Worm (Caenorhabditis elegans) whole organism, L4 larva: ENCODE measurements around the gene stdh-2.

Source experiments
- D1046.2 ChIP-seq: fragments of 200-800 bp; sonication (Bioruptor generic); IDR thresholded peaks from 2 replicates; pipeline ENCODE4 v1.3.6; 2022; ENCODE audit warnings: missing genetic modification characterization, missing compliant biosample characterization
- R02D3.7 ChIP-seq: fragments of 150-350 bp; sonication (generic microtip); optimal IDR thresholded peaks from 3 replicates; lab custom pipeline; 2014; ENCODE audit warnings: missing biosample characterization, missing genetic modification characterization
- T20F7.1 ChIP-seq: fragments of 200-800 bp; sonication (Bioruptor generic); optimal IDR thresholded peaks from 2 replicates; lab custom pipeline; 2018; ENCODE audit warnings: mild to moderate bottlenecking, missing genetic modification characterization, missing compliant biosample characterization
- Y105C5A.15 ChIP-seq: fragments of 200-800 bp; sonication (Bioruptor generic); IDR thresholded peaks from 2 replicates; pipeline ENCODE4 v1.3.6; 2022; ENCODE audit warnings: missing genetic modification characterization, missing compliant biosample characterization
- Y5F2A.4 ChIP-seq: fragments of 200-800 bp; sonication (Bioruptor generic); optimal IDR thresholded peaks from 2 replicates; lab custom pipeline; 2018; ENCODE audit warnings: mild to moderate bottlenecking, missing genetic modification characterization, missing compliant biosample characterization
- Y75B8A.6 ChIP-seq: fragments of 200-800 bp; sonication (Bioruptor generic); IDR thresholded peaks from 2 replicates; pipeline ENCODE4 v1.3.6; 2022; ENCODE audit warnings: missing genetic modification reagents, missing genetic modification characterization, missing compliant biosample characterization
- aha-1 ChIP-seq: fragments of 150-350 bp; peaks from one replicate; lab custom pipeline; 2014; ENCODE audit warnings: missing biosample characterization, missing genetic modification characterization
- ceh-20 ChIP-seq: fragments of 200-800 bp; sonication (Bioruptor generic); IDR thresholded peaks from 2 replicates; pipeline ENCODE4 v1.3.6; 2022; ENCODE audit warnings: missing genetic modification reagents, missing genetic modification characterization, missing compliant biosample characterization
- ceh-62 ChIP-seq: sonication (generic microtip); optimal IDR thresholded peaks from 2 replicates; lab custom pipeline; 2017; ENCODE audit warnings: missing biosample characterization, missing genetic modification characterization
- ces-1 ChIP-seq: fragments of 150-350 bp; sonication (generic microtip); optimal IDR thresholded peaks from 4 replicates; lab custom pipeline; 2014; ENCODE audit warnings: missing biosample characterization, missing genetic modification reagents, missing genetic modification characterization
- daf-16 ChIP-seq, 3 experiments: sonication (generic microtip); optimal IDR thresholded peaks; 2 replicates each; lab custom pipeline; 2016 to 2017; ENCODE audit warnings: missing genetic modification characterization in 3 of 3, missing genetic modification reagents in 3 of 3, mild to moderate bottlenecking in 2 of 3, missing compliant biosample characterization in 2 of 3, missing biosample characterization in 1 of 3, moderate library complexity in 1 of 3
- daf-8 ChIP-seq: fragments of 200-800 bp; sonication (Bioruptor generic); IDR thresholded peaks from 2 replicates; pipeline ENCODE4 v1.3.6; 2022; ENCODE audit warnings: missing genetic modification characterization, missing compliant biosample characterization
- dmd-6 ChIP-seq: fragments of 200-800 bp; sonication (Bioruptor generic); IDR thresholded peaks from 2 replicates; pipeline ENCODE4 v1.3.6; 2022; ENCODE audit warnings: missing genetic modification reagents, missing genetic modification characterization, missing compliant biosample characterization
- dve-1 ChIP-seq: sonication (generic microtip); optimal IDR thresholded peaks from 2 replicates; lab custom pipeline; 2017; ENCODE audit warnings: antibody characterized with exemption, mild to moderate bottlenecking, missing genetic modification characterization, missing compliant biosample characterization; ENCODE audit not compliant: insufficient read depth
- hif-1 ChIP-seq, 2 experiments: sonication (generic microtip); optimal IDR thresholded peaks; 2 replicates each; lab custom pipeline; 2016 to 2017; ENCODE audit warnings: missing compliant biosample characterization in 2 of 2, missing genetic modification characterization in 2 of 2, missing genetic modification reagents in 2 of 2, missing genotype in 2 of 2, mild to moderate bottlenecking in 1 of 2
- hlh-11 ChIP-seq: fragments of 200-800 bp; sonication (Bioruptor generic); optimal IDR thresholded peaks from 2 replicates; lab custom pipeline; 2018; ENCODE audit warnings: mild to moderate bottlenecking, missing genetic modification characterization, missing compliant biosample characterization
- hlh-30 ChIP-seq: sonication (generic microtip); optimal IDR thresholded peaks from 2 replicates; lab custom pipeline; 2017; ENCODE audit warnings: antibody characterized with exemption, mild to moderate bottlenecking, missing genetic modification characterization, missing compliant biosample characterization; ENCODE audit not compliant: insufficient read depth
- hmg-1.1 ChIP-seq: fragments of 200-800 bp; sonication (Bioruptor generic); IDR thresholded peaks from 2 replicates; pipeline ENCODE4 v1.3.6; 2022; ENCODE audit warnings: missing genetic modification reagents, missing genetic modification characterization, missing compliant biosample characterization
- lim-7 ChIP-seq: fragments of 200-800 bp; sonication (Bioruptor generic); IDR thresholded peaks from 2 replicates; pipeline ENCODE4 v1.3.6; 2022; ENCODE audit warnings: missing genetic modification characterization, missing compliant biosample characterization
- lin-15B ChIP-seq: fragments of 150-350 bp; sonication (generic microtip); optimal IDR thresholded peaks from 3 replicates; lab custom pipeline; 2014; ENCODE audit warnings: missing biosample characterization, missing genetic modification characterization
- lin-39 ChIP-seq: fragments of 150-350 bp; optimal IDR thresholded peaks from 2 replicates; lab custom pipeline; 2014; ENCODE audit warnings: missing biosample characterization, missing genetic modification reagents, missing genetic modification characterization
- madf-5 ChIP-seq, 2 experiments: fragments of 200-800 bp; sonication (Bioruptor generic); IDR thresholded peaks; 2 replicates each; pipeline ENCODE4 v1.3.6; 2022; ENCODE audit warnings: missing compliant biosample characterization in 2 of 2, missing genetic modification characterization in 2 of 2
- madf-9 ChIP-seq: fragments of 200-800 bp; sonication (Bioruptor generic); conservative IDR thresholded peaks from 2 replicates; pipeline ENCODE4 v1.3.6; 2022; ENCODE audit warnings: missing genetic modification reagents, missing genetic modification characterization, missing compliant biosample characterization
- mdl-1 ChIP-seq, 2 experiments: fragments of 150-350 bp in 1 of 2; sonication (generic microtip) in 1 of 2; optimal IDR thresholded peaks; 2 replicates each; lab custom pipeline; 2014 to 2017; ENCODE audit warnings: missing biosample characterization in 2 of 2, missing genetic modification characterization in 2 of 2
- mdt-29 ChIP-seq: fragments of 200-800 bp; sonication (Bioruptor generic); IDR thresholded peaks from 2 replicates; pipeline ENCODE4 v1.3.6; 2022; ENCODE audit warnings: missing genetic modification reagents, missing genetic modification characterization, missing compliant biosample characterization
- mep-1 ChIP-seq: fragments of 150-350 bp; sonication (generic microtip); optimal IDR thresholded peaks from 3 replicates; lab custom pipeline; 2014; ENCODE audit warnings: missing biosample characterization, missing genetic modification characterization
- mes-2 ChIP-seq: sonication (generic microtip); optimal IDR thresholded peaks from 2 replicates; lab custom pipeline; 2016; ENCODE audit warnings: missing genotype, mild to moderate bottlenecking, missing genetic modification characterization, missing compliant biosample characterization; ENCODE audit not compliant: poor library complexity, severe bottlenecking
- nhr-11 ChIP-seq: fragments of 150-350 bp; optimal IDR thresholded peaks from 2 replicates; lab custom pipeline; 2014; ENCODE audit warnings: missing biosample characterization, missing genetic modification characterization
- nhr-237 ChIP-seq: sonication (generic microtip); optimal IDR thresholded peaks from 2 replicates; lab custom pipeline; 2017; ENCODE audit warnings: missing biosample characterization, missing genetic modification characterization
- nhr-25 ChIP-seq: sonication (generic microtip); optimal IDR thresholded peaks from 2 replicates; lab custom pipeline; 2017; ENCODE audit warnings: missing genetic modification characterization, mild to moderate bottlenecking, missing compliant biosample characterization, antibody characterized with exemption, moderate library complexity, borderline replicate concordance; ENCODE audit not compliant: insufficient read depth
- nhr-28 ChIP-seq: fragments of 150-350 bp; optimal IDR thresholded peaks from 2 replicates; lab custom pipeline; 2014; ENCODE audit warnings: missing biosample characterization, missing genetic modification characterization
- nhr-41 ChIP-seq: fragments of 200-800 bp; sonication (Bioruptor generic); IDR thresholded peaks from 2 replicates; pipeline ENCODE4 v1.3.6; 2022; ENCODE audit warnings: missing genetic modification reagents, missing genetic modification characterization, missing compliant biosample characterization
- nhr-42 ChIP-seq: fragments of 200-800 bp; sonication (Bioruptor generic); IDR thresholded peaks from 2 replicates; pipeline ENCODE4 v1.3.6; 2022; ENCODE audit warnings: missing genetic modification characterization, missing compliant biosample characterization
- nhr-48 ChIP-seq: sonication (generic microtip); optimal IDR thresholded peaks from 2 replicates; lab custom pipeline; 2016; ENCODE audit warnings: mild to moderate bottlenecking, missing genetic modification characterization, missing compliant biosample characterization
- nhr-76 ChIP-seq: fragments of 150-350 bp; optimal IDR thresholded peaks from 2 replicates; lab custom pipeline; 2014; ENCODE audit warnings: missing biosample characterization, missing genetic modification characterization
- pqm-1 ChIP-seq: sonication (generic microtip); optimal IDR thresholded peaks from 2 replicates; lab custom pipeline; 2017; ENCODE audit warnings: missing biosample characterization, missing genetic modification characterization
- sdz-12 ChIP-seq: fragments of 200-800 bp; sonication (Bioruptor generic); optimal IDR thresholded peaks from 2 replicates; lab custom pipeline; 2018; ENCODE audit warnings: mild to moderate bottlenecking, missing genetic modification characterization, missing compliant biosample characterization
- set-16 ChIP-seq: fragments of 200-800 bp; sonication (Bioruptor generic); IDR thresholded peaks from 2 replicates; pipeline ENCODE4 v1.3.6; 2022; ENCODE audit warnings: missing genetic modification reagents, missing genetic modification characterization, missing compliant biosample characterization
- skn-1 ChIP-seq: fragments of 150-350 bp; optimal IDR thresholded peaks from 2 replicates; lab custom pipeline; 2014; ENCODE audit warnings: missing biosample characterization, missing genetic modification characterization
- spr-1 ChIP-seq: sonication (generic microtip); optimal IDR thresholded peaks from 2 replicates; lab custom pipeline; 2016; ENCODE audit warnings: mild to moderate bottlenecking, missing genetic modification characterization, missing compliant biosample characterization
- tag-97 ChIP-seq: fragments of 200-800 bp; sonication (Bioruptor generic); IDR thresholded peaks from 2 replicates; pipeline ENCODE4 v1.3.6; 2022; ENCODE audit warnings: missing genetic modification characterization, missing compliant biosample characterization
- tra-1 ChIP-seq: fragments of 200-800 bp; sonication (Bioruptor generic); IDR thresholded peaks from 2 replicates; pipeline ENCODE4 v1.3.6; 2022; ENCODE audit warnings: missing genetic modification reagents, missing genetic modification characterization, missing compliant biosample characterization
- unc-62 ChIP-seq, 3 experiments: fragments of 150-350 bp in 1 of 3; sonication (generic microtip); optimal IDR thresholded peaks in 2 of 3; peaks in 1 of 3; 1 replicate in 1 of 3; 2 replicates in 2 of 3; lab custom pipeline; 2014 to 2017; ENCODE audit warnings: missing biosample characterization in 3 of 3, missing genetic modification characterization in 3 of 3, missing genetic modification reagents in 3 of 3, missing genotype in 1 of 3
- zip-11 ChIP-seq: fragments of 200-800 bp; sonication (Bioruptor generic); IDR thresholded peaks from 2 replicates; pipeline ENCODE4 v1.3.6; 2022; ENCODE audit warnings: missing genetic modification characterization, missing compliant biosample characterization
- ztf-7 ChIP-seq: fragments of 150-350 bp; optimal IDR thresholded peaks from 2 replicates; lab custom pipeline; 2014; ENCODE audit warnings: missing biosample characterization, missing genetic modification characterization

The stdh-2 gene

DNA sequence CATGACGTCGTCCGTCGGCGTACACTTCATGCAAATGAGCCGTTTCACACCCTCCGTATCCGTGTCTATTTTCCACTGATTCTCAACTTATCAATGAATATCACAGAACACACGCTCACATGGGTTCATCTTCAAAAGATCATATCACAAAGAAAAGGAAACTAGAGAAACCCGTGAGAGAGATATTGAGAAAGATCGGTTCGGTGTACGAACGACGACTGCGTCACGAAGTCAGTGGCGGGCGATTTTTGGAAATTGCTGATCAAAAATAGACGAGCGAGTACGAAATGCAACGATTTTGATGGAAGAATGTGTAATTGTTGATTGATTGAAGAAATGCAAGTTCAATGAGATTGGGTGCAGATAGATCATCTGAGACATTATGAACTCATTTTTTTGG lies 10.8 kb upstream of the stdh-2 start:
- TF ChIP-seq nhr-28 (peak; percentile 70), mdl-1 (tag; optimal IDR thresholded peaks at IDR 0.05; lab: Kevin White, UChicago) (peak in 1 of 2 experiments; percentile 63), mep-1 (no peak), set-16 (GFP tag; lab: Robert Waterston, UW) (no peak), ceh-20 (GFP tag; lab: Robert Waterston, UW) (no peak), R02D3.7 (tag; lab: Kevin White, UChicago) (no peak), daf-16 (GFP tag; optimal IDR thresholded peaks at IDR 0.05; lab: Kevin White, UChicago) (no peak), daf-16 (tag; optimal IDR thresholded peaks at IDR 0.05; lab: Kevin White, UChicago) (no peak), hif-1 (tag; optimal IDR thresholded peaks at IDR 0.05; lab: Kevin White, UChicago) (no peak), T20F7.1 (no peak), lin-39 (tag; lab: Kevin White, UChicago) (no peak), spr-1 (tag; lab: Kevin White, UChicago) (no peak), nhr-237 (tag; lab: Kevin White, UChicago) (no peak), D1046.2 (GFP tag; lab: Robert Waterston, UW) (no peak), hlh-11 (tag; lab: Kevin White, UChicago) (peak; percentile 65), zip-11 (GFP tag; lab: Robert Waterston, UW) (no peak), Y105C5A.15 (GFP tag; lab: Robert Waterston, UW) (no peak), lim-7 (no peak), lin-15B (tag; lab: Kevin White, UChicago) (no peak), nhr-76 (no peak), tra-1 (GFP tag; lab: Robert Waterston, UW) (0 out of 2 replicates have a peak, but pooled peaks have one; percentile 29), hmg-1.1 (no peak), nhr-11 (tag; lab: Kevin White, UChicago) (no peak), dmd-6 (GFP tag; lab: Robert Waterston, UW) (peak; percentile 90), unc-62 (GFP tag; optimal IDR thresholded peaks at IDR 0.05 in 1 of 2; lab: Kevin White, UChicago) (peak in 1 of 2 experiments; percentile 82), unc-62 (tag; optimal IDR thresholded peaks at IDR 0.05; lab: Kevin White, UChicago) (no peak), nhr-48 (tag; lab: Kevin White, UChicago) (peak; percentile 89), tag-97 (GFP tag; lab: Robert Waterston, UW) (no peak), hlh-30 (peak; percentile 41)

ce11 chrV:16214505-16214904 lies 9.6 kb upstream of the stdh-2 start, which contains the start of gene F11A5.9:
F11A5.9 (plus strand) TSS chrV:16214890.
- TF ChIP-seq dve-1 (tag; lab: Kevin White, UChicago), result no peak
- TF ChIP-seq sdz-12 (GFP tag; lab: Kevin White, UChicago), result no peak
- TF ChIP-seq Y5F2A.4 (GFP tag; lab: Kevin White, UChicago), result no peak
- peak in 1 of 2 experiments; percentile 5 for TF ChIP-seq mdl-1 (tag; optimal IDR thresholded peaks at IDR 0.05; lab: Kevin White, UChicago)
- no peak for TF ChIP-seq daf-8 (GFP tag; lab: Robert Waterston, UW)
- TF ChIP-seq ces-1 (GFP tag; lab: Kevin White, UChicago), result no peak
- TF ChIP-seq ztf-7 (tag; lab: Kevin White, UChicago), result no peak
- no peak for TF ChIP-seq madf-9 (GFP tag; lab: Robert Waterston, UW)
- TF ChIP-seq tag-97 (GFP tag; lab: Robert Waterston, UW), result no peak
- TF ChIP-seq mdt-29, result no peak
- TF ChIP-seq nhr-28, result peak; percentile 24
- TF ChIP-seq nhr-42 (GFP tag; lab: Robert Waterston, UW), result no peak
- TF ChIP-seq unc-62 (GFP tag; optimal IDR thresholded peaks at IDR 0.05 in 1 of 2; lab: Kevin White, UChicago), result peak in 1 of 2 experiments; percentile 69
- TF ChIP-seq unc-62 (tag; optimal IDR thresholded peaks at IDR 0.05; lab: Kevin White, UChicago), result no peak
- TF ChIP-seq, all 104 proteins: peak for 3

DNA sequence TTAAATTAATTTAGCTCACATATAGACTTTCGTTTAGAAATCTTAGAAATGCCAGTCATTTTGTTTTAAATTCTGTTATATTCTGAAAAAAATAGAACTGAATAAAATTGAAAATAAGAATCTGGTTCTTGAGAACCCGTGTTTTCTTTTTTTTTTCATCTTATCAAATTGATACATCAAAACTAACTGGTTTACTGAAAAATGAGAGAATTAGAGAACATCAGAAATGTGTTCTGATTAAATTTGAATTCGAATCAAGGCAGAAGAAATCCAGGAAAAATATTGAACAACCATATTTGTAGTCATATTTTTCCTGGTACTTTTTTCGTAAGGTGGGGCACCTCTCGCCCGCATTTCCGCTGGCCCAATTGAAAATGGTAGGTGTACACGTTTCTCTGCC lies 5.6 kb upstream of the stdh-2 start, which contains the start of gene F11A5.15:
Gene F11A5.15 (minus strand): TSS at position 101 of the 400 bp plus-strand sequence.
- TF ChIP-seq pqm-1 (tag; lab: Kevin White, UChicago), result no peak
- TF ChIP-seq ces-1 (GFP tag; lab: Kevin White, UChicago), result no peak
- peak in 1 of 2 experiments; percentile 67 for TF ChIP-seq unc-62 (GFP tag; optimal IDR thresholded peaks at IDR 0.05 in 1 of 2; lab: Kevin White, UChicago)
- TF ChIP-seq unc-62 (tag; optimal IDR thresholded peaks at IDR 0.05; lab: Kevin White, UChicago), result no peak
- TF ChIP-seq nhr-237 (tag; lab: Kevin White, UChicago), result no peak
- no peak for TF ChIP-seq Y105C5A.15 (GFP tag; lab: Robert Waterston, UW)
- TF ChIP-seq aha-1 (tag; lab: Kevin White, UChicago), result peak; percentile 87
- no peak for TF ChIP-seq nhr-25
- no peak for TF ChIP-seq Y75B8A.6
- no peak for TF ChIP-seq ceh-62 (tag; lab: Kevin White, UChicago)
- no peak for TF ChIP-seq mes-2
- no peak for TF ChIP-seq lin-39 (tag; lab: Kevin White, UChicago)
- TF ChIP-seq nhr-41, result no peak
- no peak for TF ChIP-seq nhr-28
- TF ChIP-seq skn-1 (tag; lab: Kevin White, UChicago), result no peak
- TF ChIP-seq mdt-29, result no peak
- no peak for TF ChIP-seq madf-5 (GFP tag; IDR thresholded peaks at IDR 0.05; lab: Robert Waterston, UW)
